Worm (Caenorhabditis elegans) whole organism, L2 larva: Measurements from ENCODE around the gene Y51H7C.9.

Experiments
- C34F6.9 ChIP-seq: fragments of 150-350 bp; optimal IDR thresholded peaks from 2 replicates; lab custom pipeline; 2014; ENCODE audit warnings: missing biosample characterization, missing genetic modification characterization
- F13H6.1 ChIP-seq: sonication (generic microtip); optimal IDR thresholded peaks from 2 replicates; lab custom pipeline; 2016; ENCODE audit warnings: missing genetic modification characterization, missing compliant biosample characterization
- R02D3.7 ChIP-seq: fragments of 150-350 bp; optimal IDR thresholded peaks from 2 replicates; lab custom pipeline; 2014; ENCODE audit warnings: missing biosample characterization, missing genetic modification characterization
- Y55F3AM.14 ChIP-seq: fragments of 200-800 bp; sonication (Bioruptor generic); optimal IDR thresholded peaks from 2 replicates; lab custom pipeline; 2018; ENCODE audit warnings: mild to moderate bottlenecking, missing genetic modification characterization, missing compliant biosample characterization
- ama-1 ChIP-seq: fragments of 150-350 bp; optimal IDR thresholded peaks from 2 replicates; lab custom pipeline; 2018; ENCODE audit warnings: inconsistent platforms
- blmp-1 ChIP-seq: sonication (generic microtip); optimal IDR thresholded peaks from 2 replicates; lab custom pipeline; 2017; ENCODE audit warnings: missing genetic modification characterization, mild to moderate bottlenecking, missing compliant biosample characterization, antibody characterized with exemption, moderate library complexity; ENCODE audit not compliant: insufficient read depth
- ceh-16 ChIP-seq: fragments of 150-350 bp; optimal IDR thresholded peaks from 2 replicates; lab custom pipeline; 2014; ENCODE audit warnings: missing biosample characterization, missing genetic modification characterization
- ceh-82 ChIP-seq: fragments of 150-350 bp; optimal IDR thresholded peaks from 2 replicates; lab custom pipeline; 2014; ENCODE audit warnings: missing biosample characterization, missing genetic modification characterization
- crh-2 ChIP-seq: sonication (generic microtip); optimal IDR thresholded peaks from 2 replicates; lab custom pipeline; 2017; ENCODE audit warnings: missing biosample characterization, missing genetic modification characterization
- dmd-4 ChIP-seq: sonication (generic microtip); optimal IDR thresholded peaks from 2 replicates; lab custom pipeline; 2017; ENCODE audit warnings: missing biosample characterization, missing genetic modification characterization
- egl-27 ChIP-seq: sonication (generic microtip); optimal IDR thresholded peaks from 3 replicates; lab custom pipeline; 2017; ENCODE audit warnings: missing biosample characterization, missing genetic modification reagents, missing genetic modification characterization
- elt-3 ChIP-seq: sonication (generic microtip); optimal IDR thresholded peaks from 2 replicates; lab custom pipeline; 2017; ENCODE audit warnings: missing biosample characterization, missing genetic modification characterization
- fos-1 ChIP-seq: fragments of 150-350 bp; optimal IDR thresholded peaks from 2 replicates; lab custom pipeline; 2014; ENCODE audit warnings: missing biosample characterization, missing genetic modification characterization
- gmeb-1 ChIP-seq: fragments of 150-350 bp; optimal IDR thresholded peaks from 2 replicates; lab custom pipeline; 2014; ENCODE audit warnings: missing biosample characterization, missing genetic modification characterization
- lin-11 ChIP-seq: fragments of 150-350 bp; sonication (generic microtip); optimal IDR thresholded peaks from 2 replicates; lab custom pipeline; 2014; ENCODE audit warnings: missing biosample characterization, missing genetic modification characterization, inconsistent platforms, mixed read lengths
- lin-13 ChIP-seq: fragments of 150-350 bp; optimal IDR thresholded peaks from 2 replicates; lab custom pipeline; 2014; ENCODE audit warnings: missing biosample characterization, missing genetic modification reagents, missing genetic modification characterization
- lin-39 ChIP-seq: fragments of 150-350 bp; optimal IDR thresholded peaks from 2 replicates; lab custom pipeline; 2014; ENCODE audit warnings: missing biosample characterization, missing genetic modification reagents, missing genetic modification characterization
- lsy-2 ChIP-seq, 2 experiments: fragments of 150-350 bp in 1 of 2; sonication (generic microtip) in 1 of 2; optimal IDR thresholded peaks; 2 replicates each; lab custom pipeline; 2014 to 2017; ENCODE audit warnings: missing biosample characterization in 2 of 2, missing genetic modification characterization in 2 of 2
- mab-5 ChIP-seq: fragments of 150-350 bp; optimal IDR thresholded peaks from 2 replicates; lab custom pipeline; 2014; ENCODE audit warnings: missing biosample characterization, missing genetic modification characterization
- mbf-1 ChIP-seq: sonication (generic microtip); optimal IDR thresholded peaks from 2 replicates; lab custom pipeline; 2017; ENCODE audit warnings: missing biosample characterization, missing genetic modification characterization
- mdl-1 ChIP-seq, 2 experiments: fragments of 150-350 bp in 1 of 2; sonication (generic microtip) in 1 of 2; optimal IDR thresholded peaks; 2 replicates each; lab custom pipeline; 2017; ENCODE audit warnings: missing biosample characterization in 2 of 2, missing genetic modification characterization in 2 of 2
- nhr-11 ChIP-seq: fragments of 150-350 bp; optimal IDR thresholded peaks from 2 replicates; lab custom pipeline; 2014; ENCODE audit warnings: missing biosample characterization, missing genetic modification characterization
- nhr-12 ChIP-seq: fragments of 150-350 bp; optimal IDR thresholded peaks from 2 replicates; lab custom pipeline; 2014; ENCODE audit warnings: missing biosample characterization, missing genetic modification characterization
- nhr-129 ChIP-seq: fragments of 150-350 bp; optimal IDR thresholded peaks from 2 replicates; lab custom pipeline; 2014; ENCODE audit warnings: missing biosample characterization, missing genetic modification characterization
- nhr-25 ChIP-seq: fragments of 150-350 bp; sonication (generic microtip); optimal IDR thresholded peaks from 3 replicates; lab custom pipeline; 2014; ENCODE audit warnings: missing biosample characterization, missing genetic modification characterization
- nhr-77 ChIP-seq: fragments of 150-350 bp; optimal IDR thresholded peaks from 2 replicates; lab custom pipeline; 2014; ENCODE audit warnings: missing biosample characterization, missing genetic modification characterization
- peb-1 ChIP-seq: fragments of 150-350 bp; optimal IDR thresholded peaks from 2 replicates; lab custom pipeline; 2014; ENCODE audit warnings: missing biosample characterization, missing genetic modification characterization
- sem-4 ChIP-seq: fragments of 150-350 bp; optimal IDR thresholded peaks from 2 replicates; lab custom pipeline; 2014; ENCODE audit warnings: missing biosample characterization, missing genetic modification reagents, missing genetic modification characterization
- skn-1 ChIP-seq: sonication (generic microtip); optimal IDR thresholded peaks from 2 replicates; lab custom pipeline; 2017; ENCODE audit warnings: missing biosample characterization, missing genetic modification characterization
- sma-3 ChIP-seq: sonication (generic microtip); optimal IDR thresholded peaks from 2 replicates; lab custom pipeline; 2016; ENCODE audit warnings: missing genetic modification reagents, missing genetic modification characterization, missing compliant biosample characterization
- sma-9 ChIP-seq, 2 experiments: fragments of 150-350 bp in 1 of 2; sonication (generic microtip) in 1 of 2; optimal IDR thresholded peaks; 2 replicates each; lab custom pipeline; 2014 to 2016; ENCODE audit warnings: missing genetic modification characterization in 2 of 2, mild to moderate bottlenecking in 1 of 2, missing biosample characterization in 1 of 2, missing compliant biosample characterization in 1 of 2, missing genetic modification reagents in 1 of 2, moderate library complexity in 1 of 2
- snpc-4 ChIP-seq: fragments of 150-350 bp; optimal IDR thresholded peaks from 2 replicates; lab custom pipeline; 2014; ENCODE audit warnings: missing biosample characterization, missing genetic modification characterization
- unc-39 ChIP-seq: fragments of 150-350 bp; optimal IDR thresholded peaks from 2 replicates; lab custom pipeline; 2014; ENCODE audit warnings: missing biosample characterization, missing genetic modification characterization
- unc-55 ChIP-seq: fragments of 150-350 bp; sonication (generic microtip); optimal IDR thresholded peaks from 3 replicates; lab custom pipeline; 2014; ENCODE audit warnings: missing biosample characterization, missing genetic modification reagents, missing genetic modification characterization
- ztf-1 ChIP-seq: fragments of 200-800 bp; sonication (Bioruptor generic); conservative IDR thresholded peaks from 2 replicates; pipeline ENCODE4 v1.3.6; 2022; ENCODE audit warnings: missing genetic modification characterization, missing compliant biosample characterization
- ztf-4 ChIP-seq: fragments of 150-350 bp; optimal IDR thresholded peaks from 2 replicates; lab custom pipeline; 2014; ENCODE audit warnings: missing biosample characterization, missing genetic modification characterization

The Y51H7C.9 gene

DNA sequence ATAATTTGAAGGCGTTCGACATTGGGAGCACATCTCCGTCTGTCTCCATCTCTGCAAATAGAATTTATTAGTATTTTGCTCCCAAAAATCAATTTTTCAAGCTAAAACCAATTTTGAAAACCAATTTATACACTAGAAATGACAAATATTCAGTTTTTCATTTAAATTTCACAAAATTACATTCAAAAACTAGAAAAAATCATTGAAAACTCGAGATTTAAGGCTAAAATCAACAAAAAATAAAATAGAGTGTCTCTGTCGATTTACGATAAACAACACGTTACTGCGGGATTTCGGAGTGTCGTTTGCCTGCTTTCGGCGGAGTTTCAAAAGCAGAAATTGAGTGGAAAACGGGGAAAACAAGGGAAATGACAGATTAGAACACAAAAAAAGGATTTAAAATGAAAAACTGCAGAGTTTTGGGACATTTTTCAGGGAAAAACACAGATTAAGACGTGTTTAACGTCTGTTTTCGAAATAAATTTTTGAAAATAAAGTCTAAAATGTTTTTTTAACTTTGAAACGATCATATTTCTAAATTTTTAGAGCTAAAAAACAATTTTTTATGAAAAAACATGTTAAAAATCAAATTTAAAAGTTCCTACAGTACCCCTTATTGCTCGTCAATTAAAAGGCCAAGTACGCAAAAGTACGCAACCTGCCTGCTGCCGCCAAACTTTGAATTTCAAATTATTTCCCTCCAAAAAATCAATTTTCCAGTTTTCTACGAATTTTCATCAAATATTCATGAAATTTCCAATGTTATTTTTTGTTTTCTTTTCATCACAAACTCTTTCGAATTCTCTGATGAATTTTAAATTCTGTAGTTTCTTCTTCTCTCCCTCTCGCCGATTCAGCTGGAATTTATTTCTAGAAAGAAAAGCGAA is 26.4 kb upstream of the Y51H7C.9 start, which contains the start of gene nol-6:
TSS of gene nol-6 (minus strand) at position 51 of the 887 bp plus-strand sequence.
- no peak for TF ChIP-seq unc-39 (tag; lab: Kevin White, UChicago)
- peak; percentile 50 for TF ChIP-seq unc-55 (GFP tag; lab: Kevin White, UChicago)
- TF ChIP-seq nhr-11 (tag; lab: Kevin White, UChicago), result no peak
- no peak for TF ChIP-seq sma-3 (GFP tag; lab: Kevin White, UChicago)
- TF ChIP-seq ceh-16 (tag; lab: Kevin White, UChicago), result no peak
- TF ChIP-seq ztf-1 (GFP tag; lab: Robert Waterston, UW), result no peak
- TF ChIP-seq gmeb-1 (tag; lab: Kevin White, UChicago), result peak; percentile 92
- peak; percentile 30 for TF ChIP-seq nhr-129 (tag; lab: Kevin White, UChicago)
- no peak for TF ChIP-seq snpc-4 (tag; lab: Kevin White, UChicago)
- no peak for TF ChIP-seq fos-1 (tag; lab: Kevin White, UChicago)
- peak; percentile 25 for TF ChIP-seq crh-2 (tag; lab: Kevin White, UChicago)
- no peak for TF ChIP-seq dmd-4 (tag; lab: Kevin White, UChicago)
- TF ChIP-seq nhr-12, result no peak
- peak; percentile 31 to 69 for TF ChIP-seq lsy-2 (tag; optimal IDR thresholded peaks at IDR 0.05; lab: Kevin White, UChicago)
- TF ChIP-seq lin-39 (tag; lab: Kevin White, UChicago), result no peak
- peak; percentile 29 for TF ChIP-seq C34F6.9 (tag; lab: Kevin White, UChicago)
- no peak for TF ChIP-seq blmp-1
- peak; percentile 88 for TF ChIP-seq R02D3.7 (tag; lab: Kevin White, UChicago)

- TF ChIP-seq egl-27 (tag; lab: Kevin White, UChicago) (no peak), nhr-25 (no peak), mab-5 (no peak), skn-1 (tag; lab: Kevin White, UChicago) (no peak), crh-2 (tag; lab: Kevin White, UChicago) (no peak), mdl-1 (tag; optimal IDR thresholded peaks at IDR 0.05; lab: Kevin White, UChicago) (no peak), mbf-1 (no peak), lin-13 (GFP tag; lab: Kevin White, UChicago) (no peak), C34F6.9 (tag; lab: Kevin White, UChicago) (no peak)
Observed at ce11 chrII:1436715-1437114, 25.4 kb upstream of the Y51H7C.9 start.

DNA sequence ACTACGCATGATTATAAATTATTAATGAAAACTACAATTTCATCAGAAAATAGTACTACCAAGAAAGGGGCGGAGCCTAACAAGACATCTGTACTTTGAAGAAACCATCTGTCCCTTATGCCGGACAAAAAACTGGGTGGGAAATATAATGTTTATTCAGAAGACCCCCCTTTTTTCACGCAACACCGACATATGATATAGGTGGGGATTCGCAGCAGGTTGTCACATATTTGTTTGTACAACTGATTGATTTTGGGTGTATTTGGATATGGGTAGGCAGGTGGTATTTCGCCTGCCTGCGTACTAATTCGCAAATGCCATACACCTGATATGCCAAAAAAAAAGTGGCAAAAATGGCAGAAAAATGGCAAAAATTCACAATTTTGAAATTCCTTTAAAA is 12.4 kb upstream of the Y51H7C.9 start, which contains the start of gene Y51H7C.10:
TSS of gene Y51H7C.10 (minus strand) at position 101 of the 400 bp plus-strand sequence.
- TF ChIP-seq C34F6.9 (tag; lab: Kevin White, UChicago) (no peak), ceh-82 (tag; lab: Kevin White, UChicago) (no peak), lsy-2 (tag; optimal IDR thresholded peaks at IDR 0.05; lab: Kevin White, UChicago) (no peak), sem-4 (no peak), ztf-4 (tag; lab: Kevin White, UChicago) (no peak), F13H6.1 (tag; lab: Kevin White, UChicago) (no peak), nhr-77 (tag; lab: Kevin White, UChicago) (no peak), Y55F3AM.14 (no peak), elt-3 (tag; lab: Kevin White, UChicago) (no peak), mab-5 (no peak), ztf-1 (GFP tag; lab: Robert Waterston, UW) (no peak), ama-1 (lab: Kevin White, UChicago) (no peak), lin-39 (tag; lab: Kevin White, UChicago) (no peak), lin-11 (tag; lab: Kevin White, UChicago) (no peak), peb-1 (tag; lab: Kevin White, UChicago) (no peak), egl-27 (tag; lab: Kevin White, UChicago) (no peak), sma-9 (GFP tag; optimal IDR thresholded peaks at IDR 0.05; lab: Kevin White, UChicago) (no peak), sma-9 (tag; optimal IDR thresholded peaks at IDR 0.05; lab: Kevin White, UChicago) (no peak)
